Worm (Caenorhabditis elegans) whole organism, L1 larva: ENCODE measurements around the gene srh-211.

ENCODE experiments used
- C04F5.9 ChIP-seq: sonication (generic microtip); optimal IDR thresholded peaks from 2 replicates; lab custom pipeline; 2016; ENCODE audit warnings: missing genetic modification characterization, missing compliant biosample characterization
- C16A3.4 ChIP-seq: fragments of 150-350 bp; optimal IDR thresholded peaks from 2 replicates; lab custom pipeline; 2014; ENCODE audit warnings: missing biosample characterization, missing genetic modification characterization
- F16B12.6 ChIP-seq: fragments of 150-350 bp; optimal IDR thresholded peaks from 2 replicates; lab custom pipeline; 2014; ENCODE audit warnings: missing biosample characterization, missing genetic modification characterization
- Y116A8C.19 ChIP-seq: sonication (generic microtip); optimal IDR thresholded peaks from 2 replicates; lab custom pipeline; 2016; ENCODE audit warnings: missing compliant biosample characterization, missing genetic modification characterization, borderline replicate concordance
- alr-1 ChIP-seq: fragments of 200-800 bp; sonication (Bioruptor generic); optimal IDR thresholded peaks from 2 replicates; lab custom pipeline; 2018; ENCODE audit warnings: borderline replicate concordance, mild to moderate bottlenecking, missing genetic modification characterization, missing compliant biosample characterization
- blmp-1 ChIP-seq: fragments of 150-350 bp; optimal IDR thresholded peaks from 2 replicates; lab custom pipeline; 2014; ENCODE audit warnings: missing biosample characterization, missing genetic modification characterization
- ceh-82 ChIP-seq, 3 experiments: fragments of 150-350 bp in 1 of 3; sonication (generic microtip) in 2 of 3; optimal IDR thresholded peaks; 2 replicates each; lab custom pipeline; 2014 to 2017; ENCODE audit warnings: missing biosample characterization in 3 of 3, missing genetic modification characterization in 3 of 3
- ceh-88 ChIP-seq: fragments of 200-800 bp; sonication (Bioruptor generic); IDR thresholded peaks from 2 replicates; pipeline ENCODE4 v1.3.6; 2022; ENCODE audit warnings: missing genetic modification characterization, missing compliant biosample characterization
- ceh-90 ChIP-seq: sonication (generic microtip); optimal IDR thresholded peaks from 2 replicates; lab custom pipeline; 2016; ENCODE audit warnings: missing genetic modification characterization, missing compliant biosample characterization
- ces-1 ChIP-seq: fragments of 150-350 bp; optimal IDR thresholded peaks from 2 replicates; lab custom pipeline; 2014; ENCODE audit warnings: missing biosample characterization, missing genetic modification reagents, missing genetic modification characterization
- dpl-1 ChIP-seq, 3 experiments: fragments of 150-350 bp in 2 of 3; sonication (generic microtip) in 1 of 3; optimal IDR thresholded peaks; 2 replicates each; lab custom pipeline; 2014 to 2017; ENCODE audit warnings: missing biosample characterization in 3 of 3, missing genetic modification characterization in 3 of 3, missing genetic modification reagents in 3 of 3
- efl-1 ChIP-seq, 4 experiments: fragments of 150-350 bp; optimal IDR thresholded peaks in 3 of 4; peaks in 1 of 4; 1 replicate in 1 of 4; 2 replicates in 3 of 4; lab custom pipeline; 2014; ENCODE audit warnings: missing biosample characterization in 2 of 4, missing genetic modification characterization in 2 of 4, missing genetic modification reagents in 2 of 4
- egl-27 ChIP-seq, 2 experiments: fragments of 150-350 bp in 1 of 2; sonication (generic microtip); optimal IDR thresholded peaks; 3 replicates each; lab custom pipeline; 2017 to 2018; ENCODE audit warnings: missing biosample characterization in 2 of 2, missing genetic modification characterization in 2 of 2, missing genetic modification reagents in 2 of 2
- fkh-10 ChIP-seq: sonication (generic microtip); optimal IDR thresholded peaks from 2 replicates; lab custom pipeline; 2017; ENCODE audit warnings: missing biosample characterization, missing genetic modification reagents, missing genetic modification characterization
- fkh-4 ChIP-seq: sonication (generic microtip); optimal IDR thresholded peaks from 2 replicates; lab custom pipeline; 2016; ENCODE audit warnings: missing compliant biosample characterization, missing genetic modification characterization, borderline replicate concordance
- fos-1 ChIP-seq: fragments of 150-350 bp; optimal IDR thresholded peaks from 2 replicates; lab custom pipeline; 2014; ENCODE audit warnings: missing biosample characterization, missing genetic modification characterization
- hlh-17 ChIP-seq: fragments of 200-800 bp; sonication (Bioruptor generic); optimal IDR thresholded peaks from 2 replicates; lab custom pipeline; 2018; ENCODE audit warnings: missing genetic modification characterization, mild to moderate bottlenecking, missing compliant biosample characterization, moderate library complexity, borderline replicate concordance
- hlh-4 ChIP-seq: sonication (generic microtip); optimal IDR thresholded peaks from 2 replicates; lab custom pipeline; 2016; ENCODE audit warnings: mild to moderate bottlenecking, missing genetic modification characterization, missing compliant biosample characterization
- isw-1 ChIP-seq: fragments of 200-800 bp; sonication (Bioruptor generic); IDR thresholded peaks from 2 replicates; pipeline ENCODE4 v1.3.6; 2022; ENCODE audit warnings: missing genetic modification characterization, missing compliant biosample characterization
- jun-1 ChIP-seq: fragments of 150-350 bp; optimal IDR thresholded peaks from 2 replicates; lab custom pipeline; 2014; ENCODE audit warnings: missing biosample characterization, missing genetic modification reagents, missing genetic modification characterization
- lin-14 ChIP-seq: fragments of 200-800 bp; sonication (Bioruptor generic); optimal IDR thresholded peaks from 2 replicates; lab custom pipeline; 2018; ENCODE audit warnings: mild to moderate bottlenecking, missing genetic modification characterization, moderate library complexity, missing compliant biosample characterization
- lin-39 ChIP-seq: fragments of 150-350 bp; optimal IDR thresholded peaks from 2 replicates; lab custom pipeline; 2014; ENCODE audit warnings: missing biosample characterization, missing genetic modification reagents, missing genetic modification characterization
- lsy-2 ChIP-seq, 2 experiments: fragments of 150-350 bp; optimal IDR thresholded peaks; 2 replicates each; lab custom pipeline; 2014; ENCODE audit warnings: missing biosample characterization in 2 of 2, missing genetic modification characterization in 2 of 2
- mab-9 ChIP-seq: fragments of 200-800 bp; sonication (Bioruptor generic); IDR thresholded peaks from 2 replicates; pipeline ENCODE4 v1.3.6; 2022; ENCODE audit warnings: missing genetic modification reagents, missing genetic modification characterization, missing compliant biosample characterization
- mep-1 ChIP-seq: fragments of 150-350 bp; optimal IDR thresholded peaks from 2 replicates; lab custom pipeline; 2014; ENCODE audit warnings: missing biosample characterization, missing genetic modification characterization
- nhr-11 ChIP-seq: fragments of 150-350 bp; optimal IDR thresholded peaks from 2 replicates; lab custom pipeline; 2014; ENCODE audit warnings: missing biosample characterization, missing genetic modification characterization
- nhr-12 ChIP-seq: sonication (generic microtip); optimal IDR thresholded peaks from 2 replicates; lab custom pipeline; 2017; ENCODE audit warnings: missing biosample characterization, missing genetic modification characterization
- nhr-19 ChIP-seq: fragments of 200-800 bp; sonication (Bioruptor generic); conservative IDR thresholded peaks from 2 replicates; pipeline ENCODE4 v1.3.6; 2022; ENCODE audit warnings: missing genetic modification characterization, missing compliant biosample characterization
- nhr-28 ChIP-seq: fragments of 150-350 bp; optimal IDR thresholded peaks from 2 replicates; lab custom pipeline; 2014; ENCODE audit warnings: missing biosample characterization, missing genetic modification characterization
- nhr-47 ChIP-seq: sonication (generic microtip); optimal IDR thresholded peaks from 2 replicates; lab custom pipeline; 2016; ENCODE audit warnings: mild to moderate bottlenecking, missing genetic modification characterization, moderate library complexity, missing compliant biosample characterization
- nhr-71 ChIP-seq: sonication (generic microtip); optimal IDR thresholded peaks from 2 replicates; lab custom pipeline; 2016; ENCODE audit warnings: mild to moderate bottlenecking, missing genetic modification characterization, moderate library complexity, missing compliant biosample characterization
- nhr-84 ChIP-seq: sonication (generic microtip); optimal IDR thresholded peaks from 2 replicates; lab custom pipeline; 2017; ENCODE audit warnings: missing biosample characterization, missing genetic modification characterization
- nhr-85 ChIP-seq: sonication (generic microtip); peaks from one replicate; lab custom pipeline; 2016; ENCODE audit warnings: missing genetic modification characterization, inconsistent platforms, missing compliant biosample characterization
- pag-3 ChIP-seq: sonication (generic microtip); optimal IDR thresholded peaks from 2 replicates; lab custom pipeline; 2017; ENCODE audit warnings: missing genetic modification characterization, mild to moderate bottlenecking, missing compliant biosample characterization, antibody characterized with exemption, borderline replicate concordance; ENCODE audit not compliant: insufficient read depth
- pax-3 ChIP-seq: fragments of 200-800 bp; sonication (Bioruptor generic); optimal IDR thresholded peaks from 2 replicates; lab custom pipeline; 2018; ENCODE audit warnings: mild to moderate bottlenecking, missing genetic modification characterization, moderate library complexity, missing compliant biosample characterization
- rnt-1 ChIP-seq: sonication (generic microtip); optimal IDR thresholded peaks from 2 replicates; lab custom pipeline; 2016; ENCODE audit warnings: mild to moderate bottlenecking, missing genetic modification characterization, moderate library complexity, missing compliant biosample characterization
- snpc-4 ChIP-seq: fragments of 150-350 bp; optimal IDR thresholded peaks from 2 replicates; lab custom pipeline; 2014; ENCODE audit warnings: missing biosample characterization, missing genetic modification characterization
- sox-4 ChIP-seq: sonication (generic microtip); optimal IDR thresholded peaks from 2 replicates; lab custom pipeline; 2016; ENCODE audit warnings: missing genetic modification characterization, missing compliant biosample characterization
- sptf-1 ChIP-seq: fragments of 150-350 bp; optimal IDR thresholded peaks from 2 replicates; lab custom pipeline; 2014; ENCODE audit warnings: missing biosample characterization, missing genetic modification characterization
- sup-37 ChIP-seq: fragments of 200-800 bp; sonication (Bioruptor generic); optimal IDR thresholded peaks from 2 replicates; lab custom pipeline; 2018; ENCODE audit warnings: mild to moderate bottlenecking, missing genetic modification characterization, missing compliant biosample characterization
- tbx-2 ChIP-seq: sonication (generic microtip); optimal IDR thresholded peaks from 2 replicates; lab custom pipeline; 2016; ENCODE audit warnings: missing genetic modification characterization, missing compliant biosample characterization
- unc-30 ChIP-seq: sonication (generic microtip); optimal IDR thresholded peaks from 2 replicates; lab custom pipeline; 2017; ENCODE audit warnings: missing biosample characterization, missing genetic modification characterization
- unc-86 ChIP-seq: sonication (generic microtip); optimal IDR thresholded peaks from 2 replicates; lab custom pipeline; 2016; ENCODE audit warnings: missing genetic modification characterization, missing compliant biosample characterization
- zag-1 ChIP-seq: fragments of 150-350 bp; optimal IDR thresholded peaks from 2 replicates; lab custom pipeline; 2014; ENCODE audit warnings: missing biosample characterization, missing genetic modification characterization
- zip-4 ChIP-seq: fragments of 200-800 bp; sonication (Bioruptor generic); optimal IDR thresholded peaks from 2 replicates; lab custom pipeline; 2018; ENCODE audit warnings: mild to moderate bottlenecking, missing genetic modification characterization, moderate library complexity, missing compliant biosample characterization
- ztf-4 ChIP-seq: fragments of 150-350 bp; optimal IDR thresholded peaks from 2 replicates; lab custom pipeline; 2014; ENCODE audit warnings: missing biosample characterization, missing genetic modification characterization

The srh-211 gene

DNA sequence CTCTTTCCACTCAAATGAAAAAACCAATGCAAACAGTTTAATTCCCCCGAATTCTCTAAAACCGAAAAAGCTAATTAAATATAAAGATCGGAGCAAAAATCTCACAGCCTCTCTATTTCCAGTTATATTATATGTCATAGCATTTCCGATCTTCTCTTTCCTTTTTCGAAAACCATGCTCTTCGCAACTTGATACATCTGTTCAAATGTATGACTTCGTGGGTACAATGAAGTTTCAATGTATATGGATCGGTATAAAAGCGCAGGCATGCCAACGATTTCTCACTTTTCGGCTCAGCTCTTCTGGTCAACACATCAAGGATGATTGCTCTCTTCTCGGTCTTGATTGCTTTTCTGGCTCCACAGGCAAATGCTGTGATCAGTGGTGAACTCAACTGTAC, 35.1 kb downstream of the srh-211 start, which contains the start of gene phat-7:
TSS of gene phat-7 (plus strand) at position 301 of the 400 bp plus-strand sequence.
- no peak for TF ChIP-seq ceh-88
- TF ChIP-seq nhr-47 (tag; lab: Kevin White, UChicago) = no peak

DNA sequence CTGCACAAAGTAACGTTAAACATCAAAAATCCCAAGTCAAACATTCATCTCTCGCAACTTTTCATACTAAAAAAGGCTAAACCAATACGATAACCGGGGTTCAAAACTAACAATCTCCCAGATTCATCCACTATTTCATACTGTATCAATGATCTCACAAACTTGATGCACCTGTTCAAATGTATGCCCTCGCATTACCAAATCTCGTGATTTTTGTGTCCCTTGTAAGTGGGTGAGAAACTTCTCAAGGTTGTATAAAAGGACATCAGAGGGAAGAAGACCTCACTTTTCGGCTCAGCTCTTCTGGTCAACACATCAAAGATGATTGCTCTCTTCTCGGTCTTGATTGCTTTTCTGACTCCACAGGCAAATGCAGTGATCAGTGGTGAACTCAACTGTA, 37.6 kb downstream of the srh-211 start, which contains the start of gene phat-3:
TSS of gene phat-3 (plus strand) at position 301 of the 400 bp plus-strand sequence.
- no peak for TF ChIP-seq pag-3 (tag; lab: Kevin White, UChicago)
- no peak for TF ChIP-seq egl-27 (tag; optimal IDR thresholded peaks at IDR 0.05; lab: Kevin White, UChicago)
- no peak for TF ChIP-seq mab-9
- TF ChIP-seq ces-1 = no peak
- TF ChIP-seq nhr-28 (tag; lab: Kevin White, UChicago) = no peak
- no peak for TF ChIP-seq ceh-82 (tag; optimal IDR thresholded peaks at IDR 0.05; lab: Kevin White, UChicago)
- TF ChIP-seq unc-86 (tag; lab: Kevin White, UChicago) = no peak
- TF ChIP-seq sptf-1 = no peak
- TF ChIP-seq unc-30 = no peak

DNA sequence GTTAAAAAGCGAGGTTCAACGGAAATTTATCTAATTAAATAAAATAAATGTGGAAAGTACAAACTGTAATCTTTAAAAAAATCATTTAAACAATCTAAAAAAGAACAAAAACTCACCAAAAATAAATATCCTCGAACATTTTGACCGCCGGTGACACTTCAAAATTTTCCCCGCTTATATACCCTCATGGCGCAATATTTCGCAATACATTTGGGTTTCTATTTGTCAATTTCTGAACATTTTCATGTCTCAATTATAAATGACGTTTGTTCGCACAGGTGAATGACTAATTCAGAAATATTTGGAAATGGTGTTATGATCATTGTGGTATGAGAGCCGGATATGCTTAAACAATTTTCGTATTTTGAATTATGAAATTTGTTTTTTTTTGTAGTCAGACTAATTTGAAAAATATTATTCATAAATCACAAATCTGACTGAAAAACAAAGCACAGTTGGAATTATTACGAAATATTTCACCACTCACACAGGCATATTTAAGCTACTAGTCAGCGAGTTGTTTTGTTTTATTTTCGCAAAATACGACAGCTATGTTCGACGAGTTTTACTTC, 39.2 kb downstream of the srh-211 start, which contains the start of the genes C49G7.10 and irg-2:
TSS of gene C49G7.10 (minus strand) at position 169 of the 572 bp plus-strand sequence.
TSS of gene irg-2 (plus strand) at position 329 of the 572 bp plus-strand sequence.
- TF ChIP-seq nhr-71 (tag; lab: Kevin White, UChicago) (peak; percentile 57), alr-1 (tag; lab: Kevin White, UChicago) (no peak), C04F5.9 (tag; lab: Kevin White, UChicago) (no peak), ces-1 (no peak), fkh-4 (tag; lab: Kevin White, UChicago) (no peak), tbx-2 (tag; lab: Kevin White, UChicago) (no peak), mab-9 (no peak), zag-1 (tag; lab: Kevin White, UChicago) (peak; percentile 7), jun-1 (tag; lab: Kevin White, UChicago) (no peak), nhr-19 (GFP tag; lab: Robert Waterston, UW) (no peak), fkh-10 (GFP tag; lab: Kevin White, UChicago) (no peak), nhr-11 (tag; lab: Kevin White, UChicago) (no peak), unc-30 (no peak), nhr-84 (no peak), hlh-17 (GFP tag; lab: Kevin White, UChicago) (no peak), pag-3 (tag; lab: Kevin White, UChicago) (no peak), isw-1 (GFP tag; lab: Robert Waterston, UW) (0 out of 2 replicates have a peak, but pooled peaks have one; percentile 3), nhr-47 (tag; lab: Kevin White, UChicago) (peak; percentile 27), lin-14 (no peak), efl-1 (optimal IDR thresholded peaks at IDR 0.05; lab: Kevin White, UChicago) (peak in 1 of 2 experiments; percentile 1), efl-1 (GFP tag; optimal IDR thresholded peaks at IDR 0.05 in 1 of 2; lab: Kevin White, UChicago) (peak; percentile 20 to 90), dpl-1 (GFP tag; optimal IDR thresholded peaks at IDR 0.05; lab: Kevin White, UChicago) (no peak), lin-39 (no peak), hlh-4 (tag; lab: Kevin White, UChicago) (no peak), ceh-82 (tag; optimal IDR thresholded peaks at IDR 0.05; lab: Kevin White, UChicago) (no peak), nhr-12 (no peak), zip-4 (GFP tag; lab: Kevin White, UChicago) (peak; percentile 99), fos-1 (tag; lab: Kevin White, UChicago) (no peak), sox-4 (no peak), sup-37 (GFP tag; lab: Kevin White, UChicago) (no peak), sptf-1 (no peak), C16A3.4 (no peak), ztf-4 (tag; lab: Kevin White, UChicago) (no peak), nhr-85 (tag; lab: Kevin White, UChicago) (no peak), lsy-2 (tag; optimal IDR thresholded peaks at IDR 0.05; lab: Kevin White, UChicago) (peak in 1 of 2 experiments; percentile 35), snpc-4 (tag; lab: Kevin White, UChicago) (no peak), mep-1 (tag; lab: Kevin White, UChicago) (no peak), Y116A8C.19 (tag; lab: Kevin White, UChicago) (no peak), rnt-1 (no peak), blmp-1 (tag; lab: Kevin White, UChicago) (no peak), pax-3 (tag; lab: Kevin White, UChicago) (no peak), egl-27 (tag; optimal IDR thresholded peaks at IDR 0.05; lab: Kevin White, UChicago) (no peak), F16B12.6 (tag; lab: Kevin White, UChicago) (no peak), ceh-90 (tag; lab: Kevin White, UChicago) (peak; percentile 19)
